Fruit fly (Drosophila melanogaster) whole organism, embryonic: Measurements from ENCODE around the gene hdly.
A peak's percentile ranks its signal among the peaks of the same experiment; 100 is the strongest.

Source experiments
- Ada2b ChIP-seq: fragments of 200-800 bp; sonication (Bioruptor generic); IDR thresholded peaks from 2 replicates; pipeline ENCODE4 v1.3.6; 2022; ENCODE audit warnings: missing biosample characterization, missing genetic modification characterization
- B-H1 ChIP-seq: fragments of 200-800 bp; sonication (Bioruptor generic); IDR thresholded peaks from 3 replicates; pipeline ENCODE4 v1.3.6; 2022; ENCODE audit warnings: missing biosample characterization, missing genetic modification characterization
- BtbVII ChIP-seq: fragments of 200-800 bp; sonication (Bioruptor generic); optimal IDR thresholded peaks from 3 replicates; lab custom pipeline; 2017; ENCODE audit warnings: missing biosample characterization, mild to moderate bottlenecking, missing genetic modification characterization
- CG10274 ChIP-seq: fragments of 200-800 bp; sonication (Bioruptor generic); optimal IDR thresholded peaks from 3 replicates; lab custom pipeline; 2017; ENCODE audit warnings: missing biosample characterization, mild to moderate bottlenecking, missing genetic modification characterization
- CG10321 ChIP-seq: fragments of 200-800 bp; sonication (Bioruptor generic); IDR thresholded peaks from 2 replicates; pipeline ENCODE4 v1.3.6; 2022; ENCODE audit warnings: missing biosample characterization, missing genetic modification characterization
- CG10366 ChIP-seq: fragments of 200-800 bp; sonication (Bioruptor generic); IDR thresholded peaks from 2 replicates; pipeline ENCODE4 v1.3.6; 2022; ENCODE audit warnings: missing biosample characterization, missing genetic modification characterization
- CG12769 ChIP-seq: fragments of 200-800 bp; sonication (Bioruptor generic); optimal IDR thresholded peaks from 2 replicates; lab custom pipeline; 2019; ENCODE audit warnings: missing biosample characterization, mild to moderate bottlenecking, missing genetic modification characterization, moderate library complexity
- CG13894 ChIP-seq: fragments of 200-800 bp; sonication (Bioruptor generic); optimal IDR thresholded peaks from 3 replicates; lab custom pipeline; 2018; ENCODE audit warnings: missing biosample characterization, mild to moderate bottlenecking, missing genetic modification characterization, moderate library complexity
- CG18619 ChIP-seq: fragments of 200-800 bp; sonication (Bioruptor generic); optimal IDR thresholded peaks from 3 replicates; lab custom pipeline; 2017; ENCODE audit warnings: missing biosample characterization, mild to moderate bottlenecking, missing genetic modification characterization
- CG2199 ChIP-seq: fragments of 200-800 bp; sonication (Bioruptor generic); IDR thresholded peaks from 3 replicates; pipeline ENCODE4 v1.3.6; 2022; ENCODE audit warnings: missing biosample characterization, missing genetic modification characterization
- CG3281 ChIP-seq: fragments of 200-800 bp; sonication (Bioruptor generic); optimal IDR thresholded peaks from 3 replicates; lab custom pipeline; 2017; ENCODE audit warnings: missing biosample characterization, mild to moderate bottlenecking, missing genetic modification characterization
- CG3847 ChIP-seq: fragments of 200-800 bp; sonication (Bioruptor generic); IDR thresholded peaks from 2 replicates; pipeline ENCODE4 v1.3.6; 2022; ENCODE audit warnings: missing biosample characterization, missing genetic modification characterization
- CG4282 ChIP-seq: fragments of 200-800 bp; sonication (Bioruptor generic); optimal IDR thresholded peaks from 2 replicates; lab custom pipeline; 2016; ENCODE audit warnings: missing biosample characterization, missing genetic modification characterization
- CG4424 ChIP-seq: fragments of 200-800 bp; sonication (Bioruptor generic); optimal IDR thresholded peaks from 3 replicates; lab custom pipeline; 2016; ENCODE audit warnings: missing biosample characterization, missing genetic modification characterization
- CG7372 ChIP-seq: fragments of 200-800 bp; sonication (Bioruptor generic); IDR thresholded peaks from 2 replicates; pipeline ENCODE4 v1.3.6; 2022; ENCODE audit warnings: missing biosample characterization, missing genetic modification characterization
- CG8924 ChIP-seq: fragments of 200-800 bp; optimal IDR thresholded peaks from 3 replicates; lab custom pipeline; 2019; ENCODE audit warnings: missing biosample characterization, mild to moderate bottlenecking, missing genetic modification characterization, moderate library complexity
- Chrac-16 ChIP-seq: fragments of 200-800 bp; sonication (Bioruptor generic); optimal IDR thresholded peaks from 3 replicates; lab custom pipeline; 2016; ENCODE audit warnings: missing biosample characterization, missing genetic modification characterization
- CoRest ChIP-seq: fragments of 200-800 bp; sonication (Bioruptor generic); optimal IDR thresholded peaks from 3 replicates; lab custom pipeline; 2018; ENCODE audit warnings: missing biosample characterization, mild to moderate bottlenecking, missing genetic modification characterization, moderate library complexity
- D ChIP-seq, 2 experiments: fragments of 200-800 bp in 1 of 2; fragments of >200 bp in 1 of 2; sonication (Bioruptor generic) in 1 of 2; optimal IDR thresholded peaks; 2 replicates in 1 of 2; 3 replicates in 1 of 2; lab custom pipeline; 2017; ENCODE audit warnings: mild to moderate bottlenecking in 1 of 2, missing biosample characterization in 1 of 2, missing genetic modification characterization in 1 of 2, missing genetic modification reagents in 1 of 2
- D19A ChIP-seq: fragments of 200-800 bp; optimal IDR thresholded peaks from 3 replicates; lab custom pipeline; 2019; ENCODE audit warnings: missing biosample characterization, mild to moderate bottlenecking, missing genetic modification characterization, moderate library complexity
- Doc3 ChIP-seq: fragments of 200-800 bp; sonication (Bioruptor generic); IDR thresholded peaks from 3 replicates; pipeline ENCODE4 v1.3.6; 2022; ENCODE audit warnings: missing biosample characterization, missing genetic modification characterization; ENCODE audit not compliant: partially characterized antibody
- E2f1 ChIP-seq: fragments of 200-800 bp; sonication (Bioruptor generic); IDR thresholded peaks from 2 replicates; pipeline ENCODE4 v1.3.6; 2022; ENCODE audit warnings: missing biosample characterization, missing genetic modification characterization
- Eip74EF ChIP-seq, 2 experiments: fragments of 200-800 bp in 1 of 2; fragments of >200 bp in 1 of 2; sonication (Bioruptor generic) in 1 of 2; optimal IDR thresholded peaks; 2 replicates each; lab custom pipeline; 2017 to 2019; ENCODE audit warnings: missing biosample characterization in 2 of 2, missing genetic modification characterization in 2 of 2, mild to moderate bottlenecking in 1 of 2, moderate library complexity in 1 of 2
- GATAe ChIP-seq: fragments of 200-800 bp; sonication (Bioruptor generic); conservative IDR thresholded peaks from 2 replicates; pipeline ENCODE4 v1.3.6; 2022; ENCODE audit warnings: missing biosample characterization, missing genetic modification characterization
- Meics ChIP-seq: fragments of 200-800 bp; sonication (Bioruptor generic); optimal IDR thresholded peaks from 2 replicates; lab custom pipeline; 2017; ENCODE audit warnings: missing biosample characterization, mild to moderate bottlenecking, missing genetic modification characterization
- Mes4 ChIP-seq: fragments of 200-800 bp; sonication (Bioruptor generic); optimal IDR thresholded peaks from 2 replicates; lab custom pipeline; 2016; ENCODE audit warnings: missing biosample characterization, missing genetic modification characterization
- Opbp ChIP-seq: fragments of 200-800 bp; sonication (Bioruptor generic); IDR thresholded peaks from 3 replicates; pipeline ENCODE4 v1.3.6; 2022; ENCODE audit warnings: missing biosample characterization, missing genetic modification characterization; ENCODE audit not compliant: partially characterized antibody
- Rfx ChIP-seq: fragments of 200-800 bp; sonication (Bioruptor generic); IDR thresholded peaks from 2 replicates; pipeline ENCODE4 v1.3.6; 2022; ENCODE audit warnings: missing biosample characterization, missing genetic modification characterization
- Six4 ChIP-seq: fragments of 200-800 bp; sonication (Bioruptor generic); optimal IDR thresholded peaks from 2 replicates; lab custom pipeline; 2016; ENCODE audit warnings: missing biosample characterization, missing genetic modification characterization
- bcd ChIP-seq: fragments of 200-800 bp; sonication (Bioruptor generic); optimal IDR thresholded peaks from 2 replicates; lab custom pipeline; 2017; ENCODE audit warnings: missing biosample characterization, mild to moderate bottlenecking, missing genetic modification characterization
- crol ChIP-seq: fragments of 200-800 bp; sonication (Bioruptor generic); IDR thresholded peaks from 2 replicates; pipeline ENCODE4 v1.3.6; 2022; ENCODE audit warnings: missing biosample characterization, missing genetic modification characterization
- esg ChIP-seq: fragments of 200-800 bp; sonication (Bioruptor generic); conservative IDR thresholded peaks from 2 replicates; pipeline ENCODE4 v1.3.6; 2022; ENCODE audit warnings: missing biosample characterization, missing genetic modification characterization
- ewg ChIP-seq: fragments of 200-800 bp; sonication (Bioruptor generic); optimal IDR thresholded peaks from 3 replicates; lab custom pipeline; 2017; ENCODE audit warnings: mild to moderate bottlenecking, missing biosample characterization, missing genetic modification reagents, missing genetic modification characterization
- grn ChIP-seq: fragments of 200-800 bp; sonication (Bioruptor generic); optimal IDR thresholded peaks from 3 replicates; lab custom pipeline; 2017; ENCODE audit warnings: missing biosample characterization, missing genetic modification characterization
- ind ChIP-seq: fragments of 200-800 bp; sonication (Bioruptor generic); optimal IDR thresholded peaks from 3 replicates; lab custom pipeline; 2016; ENCODE audit warnings: missing biosample characterization, missing genetic modification characterization
- insv ChIP-seq, 2 experiments: fragments of 200-800 bp; sonication (Bioruptor generic); optimal IDR thresholded peaks; 3 replicates each; lab custom pipeline; 2016 to 2018; ENCODE audit warnings: missing biosample characterization in 2 of 2, missing genetic modification characterization in 2 of 2
- ken ChIP-seq: fragments of 200-800 bp; sonication (Bioruptor generic); IDR thresholded peaks from 3 replicates; pipeline ENCODE4 v1.3.6; 2022; ENCODE audit warnings: missing biosample characterization, missing genetic modification characterization
- kni ChIP-seq: fragments of 200-800 bp; sonication (Bioruptor generic); optimal IDR thresholded peaks from 3 replicates; lab custom pipeline; 2017; ENCODE audit warnings: mild to moderate bottlenecking, missing biosample characterization, missing genetic modification reagents, missing genetic modification characterization
- lilli ChIP-seq: fragments of 200-800 bp; sonication (Bioruptor generic); optimal IDR thresholded peaks from 3 replicates; lab custom pipeline; 2016; ENCODE audit warnings: missing biosample characterization, missing genetic modification characterization
- lov ChIP-seq, 2 experiments: fragments of 200-800 bp in 1 of 2; fragments of >200 bp in 1 of 2; sonication (Bioruptor generic) in 1 of 2; IDR thresholded peaks in 1 of 2; optimal IDR thresholded peaks in 1 of 2; 2 replicates in 1 of 2; 3 replicates in 1 of 2; pipeline versions ENCODE4 v1.3.6 to Lab custom; 2017 to 2022; ENCODE audit warnings: missing biosample characterization in 1 of 2, missing genetic modification characterization in 1 of 2
- luna ChIP-seq: fragments of 200-800 bp; sonication (Bioruptor generic); optimal IDR thresholded peaks from 2 replicates; lab custom pipeline; 2016; ENCODE audit warnings: missing biosample characterization, missing genetic modification characterization
- maf-S ChIP-seq: fragments of 200-800 bp; sonication (Bioruptor generic); optimal IDR thresholded peaks from 2 replicates; lab custom pipeline; 2016; ENCODE audit warnings: missing biosample characterization, missing genetic modification characterization
- oc ChIP-seq: fragments of 200-800 bp; sonication (Bioruptor generic); optimal IDR thresholded peaks from 2 replicates; lab custom pipeline; 2018; ENCODE audit warnings: missing biosample characterization, mild to moderate bottlenecking, missing genetic modification characterization, moderate library complexity
- onecut ChIP-seq: fragments of 200-800 bp; sonication (Bioruptor generic); IDR thresholded peaks from 2 replicates; pipeline ENCODE4 v1.3.6; 2022; ENCODE audit warnings: missing biosample characterization, missing genetic modification characterization
- peb ChIP-seq: fragments of 200-800 bp; sonication (Bioruptor generic); IDR thresholded peaks from 2 replicates; pipeline ENCODE4 v1.3.6; 2022; ENCODE audit warnings: missing biosample characterization, missing genetic modification characterization
- pnt ChIP-seq: fragments of 200-800 bp; sonication (Bioruptor generic); optimal IDR thresholded peaks from 3 replicates; lab custom pipeline; 2016; ENCODE audit warnings: missing biosample characterization, missing genetic modification characterization
- rib ChIP-seq: fragments of 200-800 bp; sonication (Bioruptor generic); IDR thresholded peaks from 2 replicates; pipeline ENCODE4 v1.3.6; 2022; ENCODE audit warnings: missing biosample characterization, missing genetic modification characterization
- slou ChIP-seq: fragments of 200-800 bp; sonication (Bioruptor generic); optimal IDR thresholded peaks from 3 replicates; lab custom pipeline; 2016; ENCODE audit warnings: missing biosample characterization, missing genetic modification characterization
- slp2 ChIP-seq: fragments of 200-800 bp; sonication (Bioruptor generic); optimal IDR thresholded peaks from 2 replicates; lab custom pipeline; 2016; ENCODE audit warnings: missing biosample characterization, missing genetic modification characterization
- vnd ChIP-seq: fragments of 200-800 bp; sonication (Bioruptor generic); IDR thresholded peaks from 3 replicates; pipeline ENCODE4 v1.3.6; 2022; ENCODE audit warnings: missing biosample characterization, missing genetic modification characterization; ENCODE audit not compliant: partially characterized antibody

Gene hdly

dm6 chr3R:20947991-20948407, 33.9 kb downstream of the hdly start (continued):
- no peak for TF ChIP-seq GATAe (GFP tag; lab: Robert Waterston, UW)
- TF ChIP-seq CG8924 (tag; lab: Kevin White, UChicago), result no peak
- TF ChIP-seq ken, result peak; percentile 49; the same call in 1 of the 3 replicates
- no peak for TF ChIP-seq CG7372
- TF ChIP-seq Eip74EF (GFP tag; optimal IDR thresholded peaks at IDR 0.05; lab: Kevin White, UChicago), result no peak
- TF ChIP-seq maf-S, result peak; percentile 6
- TF ChIP-seq CG13894 (tag; lab: Kevin White, UChicago), result peak; percentile 3
- TF ChIP-seq CG3281 (GFP tag; lab: Kevin White, UChicago), result no peak
- TF ChIP-seq CG3847 (GFP tag; lab: Robert Waterston, UW), result peak; percentile 72
- no peak for TF ChIP-seq D19A (tag; lab: Kevin White, UChicago)
- peak; percentile 19 for TF ChIP-seq Mes4 (GFP tag; lab: Kevin White, UChicago)
- no peak for TF ChIP-seq lov (optimal IDR thresholded peaks at IDR 0.05; lab: Kevin White, UChicago)
- TF ChIP-seq lov (GFP tag; IDR thresholded peaks at IDR 0.05; lab: Robert Waterston, UW), result no peak
- TF ChIP-seq CG4282 (GFP tag; lab: Kevin White, UChicago), result no peak
- no peak for TF ChIP-seq CG18619
- TF ChIP-seq Rfx (GFP tag; lab: Robert Waterston, UW), result peak; percentile 77
- TF ChIP-seq peb (GFP tag; lab: Robert Waterston, UW), result no peak
- no peak for TF ChIP-seq esg (GFP tag; lab: Robert Waterston, UW)
- no peak for TF ChIP-seq CG10366 (GFP tag; lab: Robert Waterston, UW)
- no peak for TF ChIP-seq ewg
- peak; percentile 10 for TF ChIP-seq luna (GFP tag; lab: Kevin White, UChicago)
- TF ChIP-seq bcd (GFP tag; lab: Kevin White, UChicago), result peak; percentile 26
- no peak for TF ChIP-seq Ada2b (GFP tag; lab: Robert Waterston, UW)
- TF ChIP-seq slou, result peak; percentile 25
- no peak for TF ChIP-seq CG10274 (GFP tag; lab: Kevin White, UChicago)
- peak; percentile 12 for TF ChIP-seq slp2 (GFP tag; lab: Kevin White, UChicago)
- TF ChIP-seq CG2199, result peak; percentile 76
- no peak for TF ChIP-seq BtbVII (GFP tag; lab: Kevin White, UChicago)
- TF ChIP-seq B-H1, result no peak
- TF ChIP-seq lilli (GFP tag; lab: Kevin White, UChicago), result peak; percentile 40
- TF ChIP-seq Doc3 (GFP tag; lab: Robert Waterston, UW), result no peak
- TF ChIP-seq onecut (GFP tag; lab: Robert Waterston, UW), result no peak
- no peak for TF ChIP-seq Six4 (GFP tag; lab: Kevin White, UChicago)
- no peak for TF ChIP-seq CoRest (tag; lab: Kevin White, UChicago)
- peak; percentile 8 for TF ChIP-seq CG4424 (GFP tag; lab: Kevin White, UChicago)
- TF ChIP-seq E2f1 (GFP tag; lab: Robert Waterston, UW), result peak; percentile 28; the same call in 1 of the 2 replicates
- TF ChIP-seq pnt, result peak; percentile 20
- TF ChIP-seq ind (GFP tag; lab: Kevin White, UChicago), result peak; percentile 20
- TF ChIP-seq oc (tag; lab: Kevin White, UChicago), result peak; percentile 52
- TF ChIP-seq kni (GFP tag; lab: Kevin White, UChicago), result no peak
- TF ChIP-seq crol (GFP tag; lab: Robert Waterston, UW), result no peak
- TF ChIP-seq CG12769 (tag; lab: Kevin White, UChicago), result peak; percentile 27
- TF ChIP-seq Chrac-16 (GFP tag; lab: Kevin White, UChicago), result peak; percentile 10
- no peak for TF ChIP-seq grn (GFP tag; lab: Kevin White, UChicago)
- TF ChIP-seq rib (GFP tag; lab: Robert Waterston, UW), result no peak
- no peak for TF ChIP-seq CG10321
- peak; percentile 45 for TF ChIP-seq Meics (GFP tag; lab: Kevin White, UChicago)
- TF ChIP-seq D (optimal IDR thresholded peaks at IDR 0.05; lab: Kevin White, UChicago), result no peak
- TF ChIP-seq D (GFP tag; optimal IDR thresholded peaks at IDR 0.05; lab: Kevin White, UChicago), result no peak
- peak in 1 of 2 experiments; percentile 58 for TF ChIP-seq insv (GFP tag; optimal IDR thresholded peaks at IDR 0.05; lab: Kevin White, UChicago)
- no peak for TF ChIP-seq vnd (GFP tag; lab: Robert Waterston, UW)
- TF ChIP-seq Opbp (GFP tag; lab: Robert Waterston, UW), result peak; percentile 12; the same call in 1 of the 3 replicates
